Fruit fly (Drosophila melanogaster) ovary, adult (tissue): Measurements from ENCODE around the gene CG17075.

Source experiments
- CG17801 ChIP-seq: fragments of 200-800 bp; optimal IDR thresholded peaks from 2 replicates; lab custom pipeline; 2019; ENCODE audit warnings: missing biosample characterization, mild to moderate bottlenecking, missing genetic modification characterization, moderate library complexity; ENCODE audit not compliant: partially characterized antibody

CG17075 gene

dm6 chr2L:294452-295362 is 27.4 kb upstream of the CG17075 start, which contains the start of the genes U2af38 and Stip1:
U2af38 (minus strand) TSS chr2L:294681.
Stip1 (plus strand) TSS chr2L:295122.
- no peak for TF ChIP-seq CG17801 (GFP tag; lab: Kevin White, UChicago)

dm6 chr2L:292301-292700 is 25.0 kb upstream of the CG17075 start, which contains the start of gene CG11562:
CG11562 (plus strand) TSS chr2L:292419.
- TF ChIP-seq CG17801 (GFP tag; lab: Kevin White, UChicago): peak; percentile 2

DNA sequence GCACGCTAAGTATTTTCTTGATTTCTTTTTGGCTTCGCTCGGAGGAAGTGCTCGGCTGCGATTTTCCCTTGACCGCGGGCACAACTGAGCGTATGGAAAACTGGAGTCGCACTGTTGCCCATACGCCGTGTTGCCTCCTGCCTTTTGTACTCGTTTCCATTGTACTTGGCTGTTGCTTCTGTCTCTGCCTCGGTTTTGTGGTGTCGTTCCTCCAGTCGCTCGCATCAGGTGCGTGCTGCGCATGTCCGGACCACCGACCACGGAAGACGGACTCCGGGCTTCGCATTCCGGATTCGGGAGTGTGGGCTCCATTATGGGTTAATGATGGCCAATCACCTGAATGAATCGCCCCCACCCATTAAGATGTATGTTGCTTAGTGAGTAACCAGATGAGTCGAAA is 24.4 kb upstream of the CG17075 start, which contains the start of gene CG3625:
TSS of gene CG3625 (minus strand) at position 139 of the 400 bp plus-strand sequence.
- no peak for TF ChIP-seq CG17801 (GFP tag; lab: Kevin White, UChicago)

DNA sequence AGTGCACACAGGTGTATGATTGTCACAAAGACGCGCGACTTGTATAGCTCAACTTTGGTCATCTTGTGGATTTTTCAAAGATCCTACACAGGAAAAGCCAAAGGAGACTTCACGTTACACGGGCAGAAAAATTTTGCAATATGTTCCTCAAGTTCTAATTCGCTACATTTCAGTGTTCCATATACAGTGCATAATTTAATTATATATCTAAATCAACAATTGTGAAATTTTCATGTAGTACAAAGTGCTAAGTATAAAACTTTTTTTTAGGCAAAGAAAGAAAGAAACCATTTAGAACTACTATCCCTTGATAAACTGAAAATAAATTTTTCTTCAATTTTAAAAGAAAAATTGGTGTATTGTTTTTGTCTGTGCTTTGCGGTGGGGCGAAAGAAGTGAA is 23.6 kb upstream of the CG17075 start:
- TF ChIP-seq CG17801 (GFP tag; lab: Kevin White, UChicago): no peak

DNA sequence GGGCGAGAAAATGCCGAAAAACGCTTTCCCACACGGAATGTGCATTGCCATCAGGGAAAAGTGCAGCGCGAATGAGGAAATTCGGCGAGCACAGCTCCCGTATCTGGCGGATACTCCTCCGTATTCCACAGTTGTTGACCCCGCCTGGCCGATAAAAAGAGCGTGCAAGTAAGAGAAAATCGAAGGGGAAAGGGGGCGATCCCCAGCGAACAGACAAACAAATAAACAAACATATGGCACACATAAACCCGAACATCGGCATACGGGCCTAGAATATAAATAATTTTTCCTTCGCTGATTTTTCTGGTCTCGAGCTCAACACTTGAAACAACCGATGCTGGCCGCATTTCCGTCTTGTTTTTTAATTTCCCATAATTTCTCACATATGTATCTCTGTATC is 23.1 kb upstream of the CG17075 start:
- TF ChIP-seq CG17801 (GFP tag; lab: Kevin White, UChicago): no peak

- no peak for TF ChIP-seq CG17801 (GFP tag; lab: Kevin White, UChicago)
Measured at dm6 chr2L:289044-289443, 21.7 kb upstream of the CG17075 start, which contains the start of gene Amnionless. Amnionless (minus strand) TSS chr2L:289144.

- TF ChIP-seq CG17801 (GFP tag; lab: Kevin White, UChicago): peak; percentile 33
Measured at dm6 chr2L:286421-286820, 19.1 kb upstream of the CG17075 start.

DNA sequence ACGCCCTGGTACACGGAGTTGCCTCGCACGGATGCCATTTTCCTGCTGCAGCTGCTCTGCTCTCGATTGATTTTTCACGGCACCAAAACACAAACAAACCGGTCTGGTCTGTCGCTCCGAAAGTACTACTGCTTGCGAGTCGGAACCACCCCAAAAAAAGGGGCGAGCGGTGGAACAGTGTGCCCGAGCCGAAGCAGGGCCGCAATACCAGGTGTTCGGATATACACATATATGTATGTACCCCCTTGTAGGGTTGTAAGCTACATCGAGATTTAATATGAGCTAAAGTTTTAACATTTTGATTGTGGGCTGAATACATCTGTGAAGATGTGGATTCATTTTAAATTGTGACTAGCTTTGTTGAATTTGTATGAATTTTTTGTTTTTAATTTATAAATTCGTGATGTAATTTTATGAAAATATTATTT is 18.3 kb upstream of the CG17075 start:
- TF ChIP-seq CG17801 (GFP tag; lab: Kevin White, UChicago): no peak

- TF ChIP-seq CG17801 (GFP tag; lab: Kevin White, UChicago): peak; percentile 59
Measured at dm6 chr2L:283071-283482, 15.8 kb upstream of the CG17075 start, which contains the start of gene CG11601. CG11601 (minus strand) TSS chr2L:283269.

DNA sequence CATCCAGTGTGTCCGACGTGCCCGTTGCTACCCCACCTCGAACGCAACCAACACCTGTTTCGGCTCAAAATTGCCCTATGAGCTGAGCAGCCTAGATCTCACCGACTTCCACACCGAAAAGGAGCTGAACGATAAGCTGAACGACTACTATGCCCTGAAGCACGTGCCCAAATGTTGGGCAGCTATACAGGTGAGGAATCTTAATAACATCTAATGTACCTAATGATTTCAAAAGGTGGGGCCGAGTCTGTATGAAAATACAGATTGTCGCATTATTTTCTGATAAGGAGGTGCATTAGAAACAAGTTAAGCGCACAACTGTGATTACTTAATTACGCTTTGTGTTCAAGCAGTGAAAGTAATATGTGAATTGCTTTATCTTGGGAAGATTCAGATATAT is 10.8 kb upstream of the CG17075 start, which contains the start of gene CG17078:
TSS of gene CG17078 (minus strand) at position 101 of the 400 bp plus-strand sequence.
- no peak for TF ChIP-seq CG17801 (GFP tag; lab: Kevin White, UChicago)

DNA sequence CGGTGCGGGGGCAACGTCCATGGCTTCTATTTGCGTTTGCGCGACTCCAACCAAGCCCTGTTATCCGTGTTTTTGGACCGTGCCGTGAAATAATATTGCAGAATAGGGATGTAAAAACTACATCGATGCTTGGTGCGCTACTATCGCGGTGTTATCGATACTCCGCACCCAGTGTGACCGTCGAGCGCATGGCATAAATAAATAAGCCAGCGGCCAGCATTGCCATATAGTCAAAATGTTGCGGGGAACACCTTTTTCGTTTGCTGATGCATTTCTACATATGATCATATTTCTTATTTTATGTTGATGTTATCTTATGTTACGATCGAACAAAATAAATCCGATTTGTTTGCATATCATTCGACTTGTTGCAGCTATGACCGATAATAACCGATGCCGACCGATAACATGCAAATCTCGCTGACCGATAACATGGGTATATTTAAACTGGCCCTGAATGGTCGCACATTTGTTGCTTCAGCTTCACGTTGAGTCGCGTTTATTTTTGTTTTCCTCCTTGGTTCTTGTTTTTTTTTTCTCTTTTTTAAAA is 9.9 kb upstream of the CG17075 start, which contains the start of gene smo:
TSS of gene smo (plus strand) at position 461 of the 550 bp plus-strand sequence.
- TF ChIP-seq CG17801 (GFP tag; lab: Kevin White, UChicago): no peak

DNA sequence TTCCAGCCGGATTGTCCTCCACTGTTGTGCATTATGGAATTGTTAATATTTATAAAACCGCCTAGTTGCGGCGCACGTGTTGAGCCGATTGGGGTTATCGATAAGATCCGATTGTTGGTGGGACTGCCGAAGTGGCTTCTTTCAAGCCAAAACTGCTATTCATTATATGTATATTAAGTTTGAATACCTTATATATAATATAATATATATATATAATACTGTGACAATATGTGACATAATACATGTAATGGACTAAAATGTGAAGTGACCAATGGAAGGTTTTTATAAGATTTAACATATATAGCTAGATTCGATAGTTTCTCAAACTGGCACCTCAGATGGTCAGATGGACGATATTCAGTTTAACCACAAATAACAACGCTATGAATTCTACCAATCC is 6.3 kb upstream of the CG17075 start, which contains the start of the genes mbm and CG11555:
TSS of gene mbm (minus strand) at position 113 of the 400 bp plus-strand sequence.
TSS of gene CG11555 (plus strand) at position 234 of the 400 bp plus-strand sequence.
- peak; percentile 32 for TF ChIP-seq CG17801 (GFP tag; lab: Kevin White, UChicago)

DNA sequence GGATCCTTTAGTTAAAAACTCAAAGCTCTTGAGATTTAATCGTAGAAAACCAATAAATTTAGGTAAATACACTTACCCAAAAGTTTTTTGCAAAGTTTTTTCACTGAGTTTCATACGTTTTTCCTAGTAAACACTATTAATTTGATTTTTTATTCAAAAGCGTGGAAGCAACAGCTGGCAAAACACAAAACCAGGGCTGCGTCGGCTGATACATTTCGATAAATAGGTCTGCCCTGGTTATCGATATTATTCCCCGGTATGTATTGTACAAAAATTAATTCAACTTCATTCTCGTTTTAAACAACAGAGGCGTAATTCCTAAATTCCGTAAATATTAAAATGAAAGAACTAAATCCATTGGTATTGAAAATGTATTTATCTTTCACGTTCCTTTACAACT is 4.2 kb upstream of the CG17075 start, which contains the start of gene Dus1:
TSS of gene Dus1 (minus strand) at position 192 of the 400 bp plus-strand sequence.
- peak; percentile 55 for TF ChIP-seq CG17801 (GFP tag; lab: Kevin White, UChicago)

- TF ChIP-seq CG17801 (GFP tag; lab: Kevin White, UChicago): no peak
Measured at dm6 chr2L:268788-269187, 1.5 kb upstream of the CG17075 start, which contains the start of gene CG3345. CG3345 (plus strand) TSS chr2L:269088.

dm6 chr2L:252174-252573 is 15.1 kb downstream of the CG17075 start, which contains the start of gene Rpp30:
Rpp30 (minus strand) TSS chr2L:252373.
- no peak for TF ChIP-seq CG17801 (GFP tag; lab: Kevin White, UChicago)
